Worm (Caenorhabditis elegans) whole organism, early embryonic: ENCODE data around the gene K12H6.2.

Experiments used
- F13C5.2 ChIP-seq: sonication (generic microtip); optimal IDR thresholded peaks from 2 replicates; lab custom pipeline; 2017; ENCODE audit warnings: mild to moderate bottlenecking, missing genetic modification characterization, inconsistent platforms, missing compliant biosample characterization
- ceh-13 ChIP-seq: fragments of 200-800 bp; sonication (Bioruptor generic); optimal IDR thresholded peaks from 2 replicates; lab custom pipeline; 2018; ENCODE audit warnings: mild to moderate bottlenecking, missing genetic modification characterization, missing compliant biosample characterization
- tbx-37 ChIP-seq: fragments of 200-800 bp; sonication (Bioruptor generic); conservative IDR thresholded peaks from 2 replicates; pipeline ENCODE4 v1.3.6; 2022; ENCODE audit warnings: missing genetic modification reagents, missing genetic modification characterization, missing compliant biosample characterization

ce11 chrII:2770788-2771187 is 44.6 kb downstream of the K12H6.2 start, which contains the start of gene fbxb-105:
- TF ChIP-seq F13C5.2 (no peak), tbx-37 (GFP tag; lab: Robert Waterston, UW) (no peak), ceh-13 (no peak)
